Worm (Caenorhabditis elegans): Measurements from ENCODE around the gene Y38A10A.2.
A peak's percentile ranks its signal among the peaks of the same experiment; 100 is the strongest.

Gene Y38A10A.2

DNA sequence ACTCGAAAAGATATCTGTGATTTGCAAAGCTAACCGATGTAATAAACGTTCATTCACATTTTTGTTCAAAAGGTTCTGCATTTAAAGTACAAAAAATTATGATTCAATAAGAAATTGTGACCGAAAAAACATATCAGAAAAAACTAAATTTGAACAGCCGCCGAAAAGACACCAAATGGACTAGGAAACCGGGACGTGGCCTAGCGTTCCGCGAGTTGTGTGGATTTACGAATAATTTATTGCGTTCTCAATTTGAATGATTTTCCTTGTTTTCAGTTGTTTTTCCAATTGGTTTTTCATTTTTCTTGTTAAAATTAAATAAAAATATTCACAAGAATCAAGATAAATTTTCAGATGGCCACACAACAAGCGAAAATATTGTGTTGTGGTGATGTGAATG is 44.2 kb upstream of the Y38A10A.2 start, which contains the start of gene cwf-19L1:
Gene cwf-19L1, plus strand, starts transcription at position 355 of the 400 bp plus-strand sequence.
- TF ChIP-seq nhr-19 (GFP tag; conservative IDR thresholded peaks at IDR 0.05): peak; percentile 66
- no peak for TF ChIP-seq jun-1 (tag; optimal IDR thresholded peaks at IDR 0.05)
- TF ChIP-seq ets-5 (GFP tag; IDR thresholded peaks at IDR 0.05): no peak
- no peak for TF ChIP-seq sptf-1 (tag; optimal IDR thresholded peaks at IDR 0.05)
- TF ChIP-seq isw-1 (GFP tag; IDR thresholded peaks at IDR 0.05): peak; percentile 62
- no peak for TF ChIP-seq nhr-76 (tag; optimal IDR thresholded peaks at IDR 0.05)
- peak; percentile 68 for TF ChIP-seq swsn-7 (tag; optimal IDR thresholded peaks at IDR 0.05)
- peak; percentile 32 for TF ChIP-seq ama-1 (optimal IDR thresholded peaks at IDR 0.05)
- peak; percentile 26 for TF ChIP-seq ztf-4 (tag; optimal IDR thresholded peaks at IDR 0.05)
- TF ChIP-seq egl-13 (tag; optimal IDR thresholded peaks at IDR 0.05): peak; percentile 68
- no peak for TF ChIP-seq hpl-2 (GFP tag; optimal IDR thresholded peaks at IDR 0.05)
- no peak for TF ChIP-seq fos-1 (tag; optimal IDR thresholded peaks at IDR 0.05)
- TF ChIP-seq ceh-90 (tag; optimal IDR thresholded peaks at IDR 0.05): peak; percentile 88
- TF ChIP-seq C16A3.4 (tag; optimal IDR thresholded peaks at IDR 0.05): peak; percentile 53
- peak in 2 of 6 experiments; percentile 1 to 29 for TF ChIP-seq elt-3 (tag; optimal IDR thresholded peaks at IDR 0.05)
- TF ChIP-seq hlh-17 (GFP tag; optimal IDR thresholded peaks at IDR 0.05; ENCODE audit: borderline replicate concordance): no peak
- TF ChIP-seq ceh-88 (GFP tag; IDR thresholded peaks at IDR 0.05): no peak
- peak; percentile 48 for TF ChIP-seq fkh-8 (tag; optimal IDR thresholded peaks at IDR 0.05)
- TF ChIP-seq zip-4 (GFP tag; optimal IDR thresholded peaks at IDR 0.05): no peak
- TF ChIP-seq elt-2 (tag; optimal IDR thresholded peaks at IDR 0.05): peak; percentile 24
- TF ChIP-seq grh-1 (GFP tag; IDR thresholded peaks at IDR 0.05): peak; percentile 45; the same call in 1 of the 2 replicates
- no peak for TF ChIP-seq hlh-4 (tag; optimal IDR thresholded peaks at IDR 0.05)
- TF ChIP-seq snu-23 (GFP tag; optimal IDR thresholded peaks at IDR 0.05): peak; percentile 75
- TF ChIP-seq C34B4.2 (tag; optimal IDR thresholded peaks at IDR 0.05): no peak
- TF ChIP-seq snpc-4 (tag; optimal IDR thresholded peaks at IDR 0.05): peak; percentile 24
- TF ChIP-seq fkh-10 (GFP tag; optimal IDR thresholded peaks at IDR 0.05): no peak
- TF ChIP-seq pag-3 (tag; optimal IDR thresholded peaks at IDR 0.05; ENCODE audit: borderline replicate concordance, insufficient read depth): no peak
- TF ChIP-seq lin-14 (GFP tag; optimal IDR thresholded peaks at IDR 0.05): peak; percentile 81
- TF ChIP-seq efl-1 (optimal IDR thresholded peaks at IDR 0.05): peak; percentile 92 to 95
- TF ChIP-seq efl-1 (GFP tag; optimal IDR thresholded peaks at IDR 0.05 in 1 of 2): peak; percentile 94 to 99
- TF ChIP-seq skn-1 (tag; optimal IDR thresholded peaks at IDR 0.05): peak; percentile 52
- TF ChIP-seq nhr-90 (tag; optimal IDR thresholded peaks at IDR 0.05; ENCODE audit: poor library complexity): peak; percentile 79
- peak in 1 of 2 experiments; percentile 63 for TF ChIP-seq mdl-1 (tag; optimal IDR thresholded peaks at IDR 0.05)
- peak; percentile 71 to 78 for TF ChIP-seq lsy-2 (tag; optimal IDR thresholded peaks at IDR 0.05)
- TF ChIP-seq lin-15B (tag; optimal IDR thresholded peaks at IDR 0.05): peak; percentile 63
- TF ChIP-seq aly-2 (tag; optimal IDR thresholded peaks at IDR 0.05): no peak
- TF ChIP-seq lin-13 (GFP tag; optimal IDR thresholded peaks at IDR 0.05): no peak
- peak; percentile 89 to 94 (median 93) for TF ChIP-seq dpl-1 (GFP tag; optimal IDR thresholded peaks at IDR 0.05)
- TF ChIP-seq egl-27 (tag; optimal IDR thresholded peaks at IDR 0.05): no peak
- peak; percentile 40 for TF ChIP-seq C04F5.9 (tag; optimal IDR thresholded peaks at IDR 0.05)
- TF ChIP-seq unc-30 (tag; optimal IDR thresholded peaks at IDR 0.05): no peak
- TF ChIP-seq unc-86 (tag; optimal IDR thresholded peaks at IDR 0.05): peak; percentile 40
- TF ChIP-seq ces-1 (GFP tag; optimal IDR thresholded peaks at IDR 0.05): no peak
- TF ChIP-seq mep-1 (tag; optimal IDR thresholded peaks at IDR 0.05): peak; percentile 53
- no peak for TF ChIP-seq vab-15 (tag; optimal IDR thresholded peaks at IDR 0.05)
- TF ChIP-seq nhr-47 (tag; optimal IDR thresholded peaks at IDR 0.05): peak; percentile 82
- TF ChIP-seq dsc-1 (tag; optimal IDR thresholded peaks at IDR 0.05): peak; percentile 80
- peak in 1 of 2 experiments; percentile 79 for TF ChIP-seq ztf-11 (tag; optimal IDR thresholded peaks at IDR 0.05)
- peak; percentile 77 for TF ChIP-seq irx-1 (tag; optimal IDR thresholded peaks at IDR 0.05)
- peak; percentile 54 for TF ChIP-seq mab-9 (GFP tag; IDR thresholded peaks at IDR 0.05)
- peak; percentile 73 for TF ChIP-seq nhr-20 (tag; optimal IDR thresholded peaks at IDR 0.05)
- peak; percentile 96 for TF ChIP-seq rnt-1 (tag; optimal IDR thresholded peaks at IDR 0.05)
- no peak for TF ChIP-seq nhr-28 (tag; optimal IDR thresholded peaks at IDR 0.05)

Data from whole organism, L1 larva.